Worm (Caenorhabditis elegans): Measurements from ENCODE around the gene str-180.

DNA sequence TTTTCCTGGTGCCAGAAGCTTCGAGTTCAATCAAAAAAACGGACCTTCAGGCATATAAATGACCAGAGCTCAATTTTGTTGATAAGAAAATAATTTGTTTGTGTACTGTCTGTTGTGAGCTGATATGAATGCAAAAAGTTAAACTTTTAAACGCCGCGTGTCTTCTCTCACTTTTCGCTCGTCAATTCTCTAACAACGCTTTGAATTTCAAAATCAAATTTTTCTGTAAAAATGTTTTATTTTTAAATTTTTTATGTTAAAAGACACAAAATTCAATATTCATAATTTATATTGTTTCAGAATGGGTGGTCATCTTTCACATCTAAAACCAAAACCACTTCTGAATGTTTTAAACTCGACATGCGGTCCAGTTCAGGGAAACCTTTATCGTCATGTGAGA, 5.3 kb upstream of the str-180 start, which contains the start of gene cest-31:
- TF ChIP-seq him-1 (tag; optimal IDR thresholded peaks at IDR 0.05) (no peak), W03F9.2 (tag; optimal IDR thresholded peaks at IDR 0.05) (no peak)

Data from whole organism, L4/young adult.